Fruit fly (Drosophila melanogaster): Measurements from ENCODE around the gene CG18231.

CG18231 gene

DNA sequence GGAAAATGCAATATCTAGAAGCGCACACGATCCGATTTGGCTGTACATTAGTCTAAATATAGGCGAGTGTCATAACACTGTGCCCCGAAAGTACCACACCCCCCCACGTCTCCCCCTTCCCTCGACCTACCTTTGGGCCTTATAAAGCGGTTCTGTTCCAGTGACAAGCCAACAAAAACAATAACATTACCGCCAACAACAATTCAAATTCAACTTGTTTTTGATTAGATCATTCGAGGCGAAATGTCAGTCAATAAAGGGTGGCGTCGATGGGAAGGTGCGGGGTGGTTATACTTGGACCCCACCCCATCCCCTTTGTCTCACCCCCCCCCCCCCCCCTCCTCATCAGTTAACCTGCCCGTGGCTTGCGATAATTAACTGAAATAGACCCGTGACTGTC is 25.8 kb downstream of the CG18231 start:
- TF ChIP-seq H15 (GFP tag; IDR thresholded peaks at IDR 0.05) (no peak), GATAe (GFP tag; conservative IDR thresholded peaks at IDR 0.05) (0 out of 2 replicates have a peak, but pooled peaks have one; percentile 11), lilli (GFP tag; optimal IDR thresholded peaks at IDR 0.05) (no peak), CG11085 (GFP tag; IDR thresholded peaks at IDR 0.05) (no peak), mirr (GFP tag; optimal IDR thresholded peaks at IDR 0.05) (peak; percentile 73), CG14441 (GFP tag; IDR thresholded peaks at IDR 0.05) (peak; percentile 36; the same call in 1 of the 2 replicates), CG15514 (GFP tag; optimal IDR thresholded peaks at IDR 0.05) (peak; percentile 3), CG8089 (GFP tag; optimal IDR thresholded peaks at IDR 0.05) (no peak), az2 (GFP tag; optimal IDR thresholded peaks at IDR 0.05) (no peak), jigr1 (GFP tag; IDR thresholded peaks at IDR 0.05) (no peak), CG17829 (tag; optimal IDR thresholded peaks at IDR 0.05) (no peak), CG43689 (GFP tag; IDR thresholded peaks at IDR 0.05) (no peak), fd96Cb (tag; optimal IDR thresholded peaks at IDR 0.05) (no peak), CG30403 (GFP tag; optimal IDR thresholded peaks at IDR 0.05) (no peak), CG18011 (GFP tag; optimal IDR thresholded peaks at IDR 0.05) (peak; percentile 2), CG8388 (GFP tag; optimal IDR thresholded peaks at IDR 0.05) (no peak), Hmr (GFP tag; optimal IDR thresholded peaks at IDR 0.05) (peak; percentile 0), CG8290 (GFP tag; optimal IDR thresholded peaks at IDR 0.05) (no peak), CG8290 (tag; optimal IDR thresholded peaks at IDR 0.05) (peak in 1 of 2 experiments; percentile 49), pros (GFP tag; optimal IDR thresholded peaks at IDR 0.05) (peak; percentile 5), corto (GFP tag; optimal IDR thresholded peaks at IDR 0.05) (no peak), chinmo (GFP tag; IDR thresholded peaks at IDR 0.05; ENCODE audit: partially characterized antibody) (0 out of 4 replicates have a peak, but pooled peaks have one; percentile 28), tio (GFP tag; optimal IDR thresholded peaks at IDR 0.05) (no peak), CG12769 (tag; optimal IDR thresholded peaks at IDR 0.05) (peak; percentile 54), Med (GFP tag) (peak; percentile 16), Pdp1 (GFP tag; optimal IDR thresholded peaks at IDR 0.05) (peak in 1 of 2 experiments; percentile 38), CG14050 (GFP tag; IDR thresholded peaks at IDR 0.05) (no peak), ac (GFP tag; optimal IDR thresholded peaks at IDR 0.05) (no peak), kay (GFP tag; optimal IDR thresholded peaks at IDR 0.05) (no peak), Rfx (GFP tag; IDR thresholded peaks at IDR 0.05) (no peak), CG31365 (tag; optimal IDR thresholded peaks at IDR 0.05) (no peak), Abd-B (GFP tag; optimal IDR thresholded peaks at IDR 0.05) (no peak), CG30431 (GFP tag; optimal IDR thresholded peaks at IDR 0.05) (no peak), abd-A (tag; optimal IDR thresholded peaks at IDR 0.05) (no peak), Aef1 (GFP tag; IDR thresholded peaks at IDR 0.05) (0 out of 3 replicates have a peak, but pooled peaks have one; percentile 24), tna (GFP tag; IDR thresholded peaks at IDR 0.05; ENCODE audit: partially characterized antibody) (0 out of 2 replicates have a peak, but pooled peaks have one; percentile 10), pfk (GFP tag; optimal IDR thresholded peaks at IDR 0.05) (no peak), Vsx1 (GFP tag; optimal IDR thresholded peaks at IDR 0.05) (peak; percentile 51), crol (GFP tag; IDR thresholded peaks at IDR 0.05) (peak; percentile 95), CG13424 (tag; optimal IDR thresholded peaks at IDR 0.05) (no peak), exex (tag; optimal IDR thresholded peaks at IDR 0.05) (peak; percentile 62), Hr78 (GFP tag; optimal IDR thresholded peaks at IDR 0.05) (peak in 1 of 2 experiments; percentile 33), CG2116 (GFP tag; optimal IDR thresholded peaks at IDR 0.05) (no peak), schlank (tag; optimal IDR thresholded peaks at IDR 0.05) (no peak), CG7357 (GFP tag; IDR thresholded peaks at IDR 0.05) (no peak), CG18619 (GFP tag; optimal IDR thresholded peaks at IDR 0.05) (peak; percentile 3), lbe (GFP tag; optimal IDR thresholded peaks at IDR 0.05) (no peak), Nf-YB (GFP tag; optimal IDR thresholded peaks at IDR 0.05) (no peak), lab (GFP tag; optimal IDR thresholded peaks at IDR 0.05) (peak; percentile 64), yki (optimal IDR thresholded peaks at IDR 0.05) (no peak)
